Worm (Caenorhabditis elegans): ENCODE measurements around the gene ntl-3.

The ntl-3 gene

ce11 chrIII:11870009-11870408, 23.7 kb upstream of the ntl-3 start (continued):
- TF ChIP-seq mep-1 (tag; optimal IDR thresholded peaks at IDR 0.05) = peak; percentile 94
- TF ChIP-seq tlp-1 (tag; optimal IDR thresholded peaks at IDR 0.05) = no peak
- TF ChIP-seq C16A3.4 (tag; optimal IDR thresholded peaks at IDR 0.05) = peak; percentile 81
- peak; percentile 14 for TF ChIP-seq zag-1 (tag; optimal IDR thresholded peaks at IDR 0.05)
- TF ChIP-seq nhr-11 (tag; optimal IDR thresholded peaks at IDR 0.05) = no peak
- TF ChIP-seq lin-13 (GFP tag; optimal IDR thresholded peaks at IDR 0.05) = peak; percentile 88
- TF ChIP-seq dpl-1 (GFP tag; optimal IDR thresholded peaks at IDR 0.05) = peak; percentile 56 to 83 (median 77)
- TF ChIP-seq lir-3 (tag; optimal IDR thresholded peaks at IDR 0.05; ENCODE audit: poor library complexity) = peak; percentile 94
- peak; percentile 86 for TF ChIP-seq nhr-20 (tag; optimal IDR thresholded peaks at IDR 0.05)
- TF ChIP-seq C04F5.9 (tag; optimal IDR thresholded peaks at IDR 0.05) = peak; percentile 67
- peak in 1 of 2 experiments; percentile 89 for TF ChIP-seq mdl-1 (tag; optimal IDR thresholded peaks at IDR 0.05)
- TF ChIP-seq F16B12.6 (tag; optimal IDR thresholded peaks at IDR 0.05) = peak; percentile 70
- TF ChIP-seq snpc-4 (tag; optimal IDR thresholded peaks at IDR 0.05) = peak; percentile 92
- TF ChIP-seq ces-1 (GFP tag; optimal IDR thresholded peaks at IDR 0.05) = no peak
- TF ChIP-seq unc-86 (tag; optimal IDR thresholded peaks at IDR 0.05) = peak; percentile 71
- TF ChIP-seq efl-1 (optimal IDR thresholded peaks at IDR 0.05) = peak; percentile 86 to 89
- TF ChIP-seq efl-1 (GFP tag; optimal IDR thresholded peaks at IDR 0.05 in 1 of 2) = peak; percentile 77 to 96
- no peak for TF ChIP-seq Y116A8C.19 (tag; optimal IDR thresholded peaks at IDR 0.05; ENCODE audit: borderline replicate concordance)
- TF ChIP-seq isw-1 (GFP tag; IDR thresholded peaks at IDR 0.05) = peak; percentile 79
- TF ChIP-seq irx-1 (tag; optimal IDR thresholded peaks at IDR 0.05) = peak; percentile 87
- no peak for TF ChIP-seq ets-5 (GFP tag; IDR thresholded peaks at IDR 0.05)
- peak; percentile 79 for TF ChIP-seq mab-9 (GFP tag; IDR thresholded peaks at IDR 0.05)
- peak in 1 of 2 experiments; percentile 47 for TF ChIP-seq egl-27 (tag; optimal IDR thresholded peaks at IDR 0.05)
- TF ChIP-seq egl-13 (tag; optimal IDR thresholded peaks at IDR 0.05) = peak; percentile 64
- no peak for TF ChIP-seq hlh-4 (tag; optimal IDR thresholded peaks at IDR 0.05)
- TF ChIP-seq efl-3 (GFP tag; optimal IDR thresholded peaks at IDR 0.05) = no peak
- TF ChIP-seq ceh-82 (tag; optimal IDR thresholded peaks at IDR 0.05) = peak; percentile 73 to 92 (median 78)
- TF ChIP-seq nhr-28 (tag; optimal IDR thresholded peaks at IDR 0.05) = no peak
- TF ChIP-seq dsc-1 (tag; optimal IDR thresholded peaks at IDR 0.05) = peak; percentile 72
- no peak for TF ChIP-seq nhr-84 (tag; optimal IDR thresholded peaks at IDR 0.05)
- no peak for TF ChIP-seq zip-4 (GFP tag; optimal IDR thresholded peaks at IDR 0.05)
- peak; percentile 87 for TF ChIP-seq xbp-1 (tag; optimal IDR thresholded peaks at IDR 0.05)
- peak; percentile 57 for TF ChIP-seq jun-1 (tag; optimal IDR thresholded peaks at IDR 0.05)
- TF ChIP-seq skn-1 (tag; optimal IDR thresholded peaks at IDR 0.05) = peak; percentile 82
- peak; percentile 49 for TF ChIP-seq fkh-10 (GFP tag; optimal IDR thresholded peaks at IDR 0.05)
- peak; percentile 79 for TF ChIP-seq vab-15 (tag; optimal IDR thresholded peaks at IDR 0.05)
- TF ChIP-seq elt-3 (tag; optimal IDR thresholded peaks at IDR 0.05) = no peak
- peak; percentile 98 for TF ChIP-seq lin-14 (GFP tag; optimal IDR thresholded peaks at IDR 0.05)
- peak; percentile 90 for TF ChIP-seq nhr-47 (tag; optimal IDR thresholded peaks at IDR 0.05)
- peak; percentile 1 for TF ChIP-seq aha-1 (tag; optimal IDR thresholded peaks at IDR 0.05)
- TF ChIP-seq ama-1 (optimal IDR thresholded peaks at IDR 0.05) = peak; percentile 39
- TF ChIP-seq ceh-8 (GFP tag; optimal IDR thresholded peaks at IDR 0.05) = peak; percentile 12
- TF ChIP-seq grh-1 (GFP tag; IDR thresholded peaks at IDR 0.05) = no peak
- no peak for TF ChIP-seq C34B4.2 (tag; optimal IDR thresholded peaks at IDR 0.05)
- TF ChIP-seq nhr-237 (tag; optimal IDR thresholded peaks at IDR 0.05) = peak; percentile 47
- peak; percentile 80 for TF ChIP-seq nhr-19 (GFP tag; conservative IDR thresholded peaks at IDR 0.05)
- TF ChIP-seq ztf-11 (tag; optimal IDR thresholded peaks at IDR 0.05) = peak in 1 of 2 experiments; percentile 86
- TF ChIP-seq nhr-12 (tag; optimal IDR thresholded peaks at IDR 0.05) = no peak
- no peak for TF ChIP-seq alr-1 (tag; optimal IDR thresholded peaks at IDR 0.05; ENCODE audit: borderline replicate concordance)
- no peak for TF ChIP-seq pqm-1 (tag; optimal IDR thresholded peaks at IDR 0.05)
- TF ChIP-seq unc-30 (tag; optimal IDR thresholded peaks at IDR 0.05) = no peak
- no peak for TF ChIP-seq unc-62 (GFP tag; optimal IDR thresholded peaks at IDR 0.05)
- peak; percentile 91 for TF ChIP-seq nhr-85 (tag)
- TF ChIP-seq rnt-1 (tag; optimal IDR thresholded peaks at IDR 0.05) = peak; percentile 98

All from whole organism, L1 larva.